Worm (Caenorhabditis elegans) whole organism, L2 larva: ENCODE data around the gene ddx-23.

Experiments used
- ceh-82 ChIP-seq: fragments of 150-350 bp; optimal IDR thresholded peaks from 2 replicates; lab custom pipeline; 2014; ENCODE audit warnings: missing biosample characterization, missing genetic modification characterization
- lin-11 ChIP-seq: fragments of 150-350 bp; sonication (generic microtip); optimal IDR thresholded peaks from 2 replicates; lab custom pipeline; 2014; ENCODE audit warnings: missing biosample characterization, missing genetic modification characterization, inconsistent platforms, mixed read lengths
- nhr-77 ChIP-seq: fragments of 150-350 bp; optimal IDR thresholded peaks from 2 replicates; lab custom pipeline; 2014; ENCODE audit warnings: missing biosample characterization, missing genetic modification characterization
- skn-1 ChIP-seq: sonication (generic microtip); optimal IDR thresholded peaks from 2 replicates; lab custom pipeline; 2017; ENCODE audit warnings: missing biosample characterization, missing genetic modification characterization
- ztf-11 ChIP-seq: sonication (generic microtip); optimal IDR thresholded peaks from 2 replicates; lab custom pipeline; 2017; ENCODE audit warnings: missing biosample characterization, missing genetic modification characterization

ce11 chrIII:5868401-5868800, 15.3 kb upstream of the ddx-23 start, which contains the start of gene eng-1:
- TF ChIP-seq ztf-11 (tag; lab: Kevin White, UChicago) (no peak), lin-11 (no peak), nhr-77 (no peak), ceh-82 (tag; lab: Kevin White, UChicago) (no peak), skn-1 (tag; lab: Kevin White, UChicago) (no peak)
